Worm (Caenorhabditis elegans) whole organism, mixed stage, embryonic: Measurements from ENCODE around the gene ddi-1.

ENCODE experiments used
- bed-3 ChIP-seq: fragments of 200-800 bp; sonication (Bioruptor generic); optimal IDR thresholded peaks from 3 replicates; lab custom pipeline; 2018; ENCODE audit warnings: mild to moderate bottlenecking, missing genetic modification characterization, moderate library complexity, missing compliant biosample characterization
- ceh-83 ChIP-seq: fragments of 200-800 bp; sonication (Bioruptor generic); optimal IDR thresholded peaks from 2 replicates; lab custom pipeline; 2018; ENCODE audit warnings: mild to moderate bottlenecking, missing genetic modification characterization, missing compliant biosample characterization
- drap-1 ChIP-seq: fragments of 200-800 bp; sonication (Bioruptor generic); optimal IDR thresholded peaks from 3 replicates; lab custom pipeline; 2018; ENCODE audit warnings: mild to moderate bottlenecking, missing genetic modification characterization, missing compliant biosample characterization
- elt-1 ChIP-seq: sonication (generic microtip); optimal IDR thresholded peaks from 2 replicates; lab custom pipeline; 2017; ENCODE audit warnings: missing genetic modification characterization, mild to moderate bottlenecking, missing compliant biosample characterization, antibody characterized with exemption, moderate library complexity, borderline replicate concordance; ENCODE audit not compliant: insufficient read depth
- elt-3 ChIP-seq: fragments of 150-350 bp; optimal IDR thresholded peaks from 2 replicates; lab custom pipeline; 2014; ENCODE audit warnings: missing biosample characterization, missing genetic modification characterization
- nhr-12 ChIP-seq: fragments of 150-350 bp; optimal IDR thresholded peaks from 2 replicates; lab custom pipeline; 2014; ENCODE audit warnings: missing biosample characterization, missing genetic modification characterization

DNA sequence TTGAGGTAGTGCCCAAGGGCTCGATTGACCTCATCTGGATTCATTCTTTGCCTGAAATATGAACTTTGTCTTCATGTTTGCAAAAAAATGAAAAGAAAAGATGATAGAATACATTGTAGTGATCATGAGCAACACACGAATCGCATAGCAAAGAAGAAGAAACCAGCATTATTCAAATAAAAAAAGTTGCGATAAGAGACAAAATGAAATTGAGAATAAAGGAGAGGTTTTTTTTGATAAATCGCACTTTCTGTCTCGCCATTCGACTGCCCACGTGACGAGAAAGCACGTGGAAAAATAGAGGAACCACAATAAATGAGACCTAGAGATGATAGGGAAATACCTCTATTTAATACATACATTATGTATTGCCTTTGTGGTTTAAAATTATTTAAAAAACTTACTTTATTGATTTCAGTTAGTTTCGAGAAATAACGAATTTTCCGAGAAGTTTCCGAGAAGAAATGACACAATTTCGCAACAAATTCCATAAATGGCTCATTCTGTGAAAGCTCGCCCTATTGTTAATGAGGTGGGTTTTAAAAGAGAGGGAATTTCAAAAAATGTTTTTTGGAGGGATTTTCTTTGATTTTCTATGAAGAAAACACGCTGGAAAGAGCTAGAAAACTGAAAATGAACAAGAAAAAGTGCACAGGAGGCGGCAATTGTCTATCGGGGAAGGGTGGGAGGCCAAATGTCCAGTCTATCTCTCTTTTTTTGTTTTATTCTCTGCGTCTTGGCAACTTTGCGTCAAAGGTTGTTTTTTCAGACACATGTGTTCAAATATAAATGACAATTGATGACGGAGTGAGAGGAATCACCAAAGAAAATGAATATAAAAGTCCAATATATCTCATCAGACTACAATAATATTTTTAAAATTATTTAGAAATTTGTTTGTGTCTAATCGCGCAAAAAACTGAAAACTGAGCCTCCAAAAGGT, 33.0 kb downstream of the ddi-1 start, which contains the start of gene paqr-1:
- no peak for TF ChIP-seq nhr-12 (tag; lab: Kevin White, UChicago)
- TF ChIP-seq bed-3 (GFP tag; lab: Kevin White, UChicago): no peak
- TF ChIP-seq elt-1 (tag; lab: Kevin White, UChicago): no peak
- no peak for TF ChIP-seq drap-1 (GFP tag; lab: Kevin White, UChicago)
- TF ChIP-seq ceh-83 (GFP tag; lab: Kevin White, UChicago): no peak
- TF ChIP-seq elt-3: no peak
